Worm (Caenorhabditis elegans) whole organism, L2 larva: Measurements from ENCODE around the gene ceh-33.

Experiments used
- aly-2 ChIP-seq: fragments of 150-350 bp; optimal IDR thresholded peaks from 2 replicates; lab custom pipeline; 2014; ENCODE audit warnings: missing biosample characterization, missing genetic modification characterization
- lin-39 ChIP-seq: fragments of 150-350 bp; optimal IDR thresholded peaks from 2 replicates; lab custom pipeline; 2014; ENCODE audit warnings: missing biosample characterization, missing genetic modification reagents, missing genetic modification characterization
- lsy-2 ChIP-seq, 2 experiments: fragments of 150-350 bp in 1 of 2; sonication (generic microtip) in 1 of 2; optimal IDR thresholded peaks; 2 replicates each; lab custom pipeline; 2014 to 2017; ENCODE audit warnings: missing biosample characterization in 2 of 2, missing genetic modification characterization in 2 of 2
- nhr-11 ChIP-seq: fragments of 150-350 bp; optimal IDR thresholded peaks from 2 replicates; lab custom pipeline; 2014; ENCODE audit warnings: missing biosample characterization, missing genetic modification characterization
- nhr-23 ChIP-seq: fragments of 150-350 bp; optimal IDR thresholded peaks from 2 replicates; lab custom pipeline; 2014; ENCODE audit warnings: missing biosample characterization, missing genetic modification reagents, missing genetic modification characterization
- skn-1 ChIP-seq: sonication (generic microtip); optimal IDR thresholded peaks from 2 replicates; lab custom pipeline; 2017; ENCODE audit warnings: missing biosample characterization, missing genetic modification characterization
- unc-39 ChIP-seq: fragments of 150-350 bp; optimal IDR thresholded peaks from 2 replicates; lab custom pipeline; 2014; ENCODE audit warnings: missing biosample characterization, missing genetic modification characterization

ce11 chrV:5351483-5351882 lies 27.0 kb upstream of the ceh-33 start, which contains the start of gene srd-9:
- TF ChIP-seq lsy-2 (tag; optimal IDR thresholded peaks at IDR 0.05; lab: Kevin White, UChicago) (no peak), lin-39 (tag; lab: Kevin White, UChicago) (no peak), aly-2 (tag; lab: Kevin White, UChicago) (no peak), unc-39 (tag; lab: Kevin White, UChicago) (no peak), nhr-11 (no peak), skn-1 (tag; lab: Kevin White, UChicago) (no peak), nhr-23 (tag; lab: Kevin White, UChicago) (no peak)
